Worm (Caenorhabditis elegans): ENCODE data around the gene drl-1.

The drl-1 gene

DNA sequence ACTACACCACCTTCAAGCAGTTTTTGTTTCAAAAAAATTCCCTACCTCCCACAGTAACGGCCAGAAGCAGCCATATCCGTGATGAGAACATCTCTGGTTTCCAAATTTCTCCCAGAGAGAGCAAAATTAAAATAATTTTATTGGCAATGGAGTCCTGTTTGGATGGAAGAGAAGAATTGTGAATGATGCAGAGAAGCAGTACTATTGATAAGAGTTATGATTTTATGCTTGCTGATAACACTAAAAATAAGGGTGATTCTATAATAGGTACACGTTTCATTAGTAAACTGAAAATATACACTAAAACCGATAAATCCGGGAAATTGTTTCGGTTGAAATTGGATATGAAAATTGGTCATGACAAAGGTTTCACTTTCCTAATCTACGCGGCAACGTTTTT is 4.5 kb upstream of the drl-1 start, which contains the start of gene dsc-4:
dsc-4 (minus strand) TSS at position 165 of the 400 bp plus-strand sequence.
- TF ChIP-seq F57C9.4 (tag; optimal IDR thresholded peaks at IDR 0.05) (no peak), nhr-80 (tag; optimal IDR thresholded peaks at IDR 0.05) (peak; percentile 1)

ce11 chrIV:322497-322896 is 2.4 kb upstream of the drl-1 start, which contains the start of gene grl-26:
TSS of gene grl-26 (minus strand) at chrIV:322814.
- TF ChIP-seq lag-1 (GFP tag; IDR thresholded peaks at IDR 0.05), result no peak
- TF ChIP-seq F10E7.11 (tag; optimal IDR thresholded peaks at IDR 0.05), result no peak
- peak; percentile 76 for TF ChIP-seq snpc-4 (GFP tag; optimal IDR thresholded peaks at IDR 0.05)
- peak in 2 of 4 experiments; percentile 48 to 65 for TF ChIP-seq snpc-4 (tag; optimal IDR thresholded peaks at IDR 0.05)
- TF ChIP-seq hsf-1 (GFP tag; IDR thresholded peaks at IDR 0.05), result no peak
- peak; percentile 57 for TF ChIP-seq mxl-1 (tag; optimal IDR thresholded peaks at IDR 0.05)
- 0 out of 2 replicates have a peak, but pooled peaks have one; percentile 68 for TF ChIP-seq cebp-2 (GFP tag; IDR thresholded peaks at IDR 0.05)
- peak; percentile 73; the same call in 1 of the 2 replicates for TF ChIP-seq let-526 (GFP tag; IDR thresholded peaks at IDR 0.05)
- no peak for TF ChIP-seq pha-4 (tag; optimal IDR thresholded peaks at IDR 0.05)
- peak; percentile 32 for TF ChIP-seq tlf-1 (GFP tag; optimal IDR thresholded peaks at IDR 0.05)
- no peak for TF ChIP-seq ztf-22 (GFP tag; optimal IDR thresholded peaks at IDR 0.05)
- TF ChIP-seq ets-4 (GFP tag; optimal IDR thresholded peaks at IDR 0.05), result no peak
- no peak for TF ChIP-seq xnd-1 (tag; optimal IDR thresholded peaks at IDR 0.05)
- TF ChIP-seq gei-17 (GFP tag; optimal IDR thresholded peaks at IDR 0.05), result no peak
- no peak for TF ChIP-seq ztf-3 (GFP tag; optimal IDR thresholded peaks at IDR 0.05)
- TF ChIP-seq atf-7 (tag; optimal IDR thresholded peaks at IDR 0.05), result peak; percentile 1
- TF ChIP-seq tbx-9 (tag; optimal IDR thresholded peaks at IDR 0.05; ENCODE audit: borderline replicate concordance), result no peak
- TF ChIP-seq egl-18 (GFP tag; IDR thresholded peaks at IDR 0.05), result 0 out of 2 replicates have a peak, but pooled peaks have one; percentile 65
- TF ChIP-seq him-1 (tag; optimal IDR thresholded peaks at IDR 0.05), result peak; percentile 89
- TF ChIP-seq F23B12.7 (tag; optimal IDR thresholded peaks at IDR 0.05; ENCODE audit: insufficient read depth), result peak; percentile 89
- TF ChIP-seq die-1 (tag; optimal IDR thresholded peaks at IDR 0.05), result peak; percentile 88
- peak; percentile 85 for TF ChIP-seq mes-4 (tag; optimal IDR thresholded peaks at IDR 0.05)
- no peak for TF ChIP-seq sdz-38 (tag; optimal IDR thresholded peaks at IDR 0.05)
- TF ChIP-seq ztf-18 (tag; optimal IDR thresholded peaks at IDR 0.05), result peak; percentile 68
- TF ChIP-seq F22D6.2 (tag; optimal IDR thresholded peaks at IDR 0.05), result no peak
- no peak for TF ChIP-seq mel-28 (tag; optimal IDR thresholded peaks at IDR 0.05; ENCODE audit: borderline replicate concordance)
- TF ChIP-seq ceh-79 (tag; optimal IDR thresholded peaks at IDR 0.05), result peak; percentile 64
- 0 out of 2 replicates have a peak, but pooled peaks have one; percentile 29 for TF ChIP-seq Y53G8AR.9 (GFP tag; conservative IDR thresholded peaks at IDR 0.05)
- TF ChIP-seq ztf-28 (GFP tag; IDR thresholded peaks at IDR 0.05), result no peak
- TF ChIP-seq hmg-20 (GFP tag; IDR thresholded peaks at IDR 0.05), result 0 out of 2 replicates have a peak, but pooled peaks have one; percentile 14
- TF ChIP-seq C17E4.6 (GFP tag; IDR thresholded peaks at IDR 0.05), result no peak
- no peak for TF ChIP-seq akir-1 (GFP tag; optimal IDR thresholded peaks at IDR 0.05)
- TF ChIP-seq F57A8.1 (GFP tag; optimal IDR thresholded peaks at IDR 0.05), result no peak
- TF ChIP-seq snpc-1.3 (tag; optimal IDR thresholded peaks at IDR 0.05; ENCODE audit: insufficient read depth), result peak; percentile 52
- no peak for TF ChIP-seq zfh-2 (GFP tag; conservative IDR thresholded peaks at IDR 0.05)
- peak; percentile 71 for TF ChIP-seq rcor-1 (GFP tag; IDR thresholded peaks at IDR 0.05)
- peak; percentile 43 for TF ChIP-seq nhr-80 (tag; optimal IDR thresholded peaks at IDR 0.05)
- no peak for TF ChIP-seq ceh-91 (GFP tag; IDR thresholded peaks at IDR 0.05)
- TF ChIP-seq ztf-25 (GFP tag; IDR thresholded peaks at IDR 0.05), result peak; percentile 79; the same call in 1 of the 2 replicates
- TF ChIP-seq unc-62 (GFP tag; optimal IDR thresholded peaks at IDR 0.05), result no peak
- TF ChIP-seq rpc-1 (optimal IDR thresholded peaks at IDR 0.05), result peak; percentile 93
- TF ChIP-seq rpc-1 (tag; optimal IDR thresholded peaks at IDR 0.05), result peak; percentile 96
- no peak for TF ChIP-seq hlh-12 (tag; optimal IDR thresholded peaks at IDR 0.05)
- peak; percentile 83 for TF ChIP-seq lsy-27 (tag; optimal IDR thresholded peaks at IDR 0.05; ENCODE audit: borderline replicate concordance, insufficient read depth)
- peak; percentile 65; the same call in 1 of the 2 replicates for TF ChIP-seq ekl-4 (GFP tag; IDR thresholded peaks at IDR 0.05)
- no peak for TF ChIP-seq ceh-58 (GFP tag; IDR thresholded peaks at IDR 0.05)

Data from whole organism, young adult.